Fruit fly (Drosophila melanogaster) whole organism, embryonic: ENCODE results near the gene CG46465.

Experiments used
- Atf6 ChIP-seq: fragments of 200-800 bp; sonication (Bioruptor generic); IDR thresholded peaks from 2 replicates; pipeline ENCODE4 v1.3.6; 2022; ENCODE audit warnings: missing biosample characterization, missing genetic modification characterization
- CG13424 ChIP-seq: fragments of 200-800 bp; sonication (Bioruptor generic); optimal IDR thresholded peaks from 2 replicates; lab custom pipeline; 2019; ENCODE audit warnings: missing biosample characterization, mild to moderate bottlenecking, missing genetic modification characterization, moderate library complexity
- CG3065 ChIP-seq: fragments of 200-800 bp; sonication (Bioruptor generic); optimal IDR thresholded peaks from 2 replicates; lab custom pipeline; 2016; ENCODE audit warnings: missing biosample characterization, missing genetic modification characterization
- Hsf ChIP-seq: fragments of 200-800 bp; sonication (Bioruptor generic); optimal IDR thresholded peaks from 3 replicates; lab custom pipeline; 2016; ENCODE audit warnings: missing biosample characterization, missing genetic modification characterization
- Lhr ChIP-seq: fragments of 200-800 bp; sonication (Bioruptor generic); optimal IDR thresholded peaks from 3 replicates; lab custom pipeline; 2017; ENCODE audit warnings: mild to moderate bottlenecking, missing biosample characterization, missing genetic modification reagents, missing genetic modification characterization
- Xbp1 ChIP-seq: fragments of 200-800 bp; sonication (Bioruptor generic); optimal IDR thresholded peaks from 3 replicates; lab custom pipeline; 2016; ENCODE audit warnings: missing biosample characterization, mild to moderate bottlenecking, missing genetic modification characterization
- danr ChIP-seq: fragments of 200-800 bp; sonication (Bioruptor generic); IDR thresholded peaks from 2 replicates; pipeline ENCODE4 v1.3.6; 2022; ENCODE audit warnings: missing biosample characterization, missing genetic modification characterization
- sna ChIP-seq: fragments of 200-800 bp; sonication (Bioruptor generic); IDR thresholded peaks from 2 replicates; pipeline ENCODE4 v1.3.6; 2022; ENCODE audit warnings: missing biosample characterization, missing genetic modification characterization; ENCODE audit not compliant: partially characterized antibody

- TF ChIP-seq danr (GFP tag; lab: Robert Waterston, UW), result no peak
- TF ChIP-seq CG13424 (tag; lab: Kevin White, UChicago), result no peak
- no peak for TF ChIP-seq CG3065 (GFP tag; lab: Kevin White, UChicago)
- TF ChIP-seq Lhr (GFP tag; lab: Kevin White, UChicago), result no peak
- TF ChIP-seq Xbp1, result no peak
- TF ChIP-seq Hsf (GFP tag; lab: Kevin White, UChicago), result no peak
- no peak for TF ChIP-seq Atf6 (GFP tag; lab: Robert Waterston, UW)
- no peak for TF ChIP-seq sna (GFP tag; lab: Robert Waterston, UW)
Observed at dm6 chr2L:19037011-19037410, 44.7 kb downstream of the CG46465 start.
